Worm (Caenorhabditis elegans) whole organism, midembryonic: Measurements from ENCODE around the gene B0024.13.

Experiments
- T22C8.4 ChIP-seq: fragments of 200-800 bp; sonication (Bioruptor generic); IDR thresholded peaks from 2 replicates; pipeline ENCODE4 v1.3.6; 2022; ENCODE audit warnings: missing genetic modification characterization, missing compliant biosample characterization
- flt-1 ChIP-seq: fragments of 200-800 bp; sonication (Bioruptor generic); IDR thresholded peaks from 2 replicates; pipeline ENCODE4 v1.3.6; 2022; ENCODE audit warnings: missing genetic modification characterization, missing compliant biosample characterization
- med-1 ChIP-seq: sonication (generic microtip); optimal IDR thresholded peaks from 2 replicates; lab custom pipeline; 2017; ENCODE audit warnings: missing genetic modification characterization, mild to moderate bottlenecking, missing compliant biosample characterization, antibody characterized with exemption, missing genetic modification reagents; ENCODE audit not compliant: insufficient read depth
- ref-1 ChIP-seq: fragments of 200-800 bp; sonication (Bioruptor generic); conservative IDR thresholded peaks from 2 replicates; pipeline ENCODE4 v1.3.6; 2022; ENCODE audit warnings: missing genetic modification reagents, missing genetic modification characterization, missing compliant biosample characterization
- tab-1 ChIP-seq: fragments of 200-800 bp; sonication (Bioruptor generic); IDR thresholded peaks from 2 replicates; pipeline ENCODE4 v1.3.6; 2022; ENCODE audit warnings: missing genetic modification characterization, missing compliant biosample characterization
- ztf-23 ChIP-seq: fragments of 200-800 bp; sonication (Bioruptor generic); IDR thresholded peaks from 2 replicates; pipeline ENCODE4 v1.3.6; 2022; ENCODE audit warnings: missing genetic modification reagents, missing genetic modification characterization, missing compliant biosample characterization
- ztf-29 ChIP-seq: fragments of 200-800 bp; sonication (Bioruptor generic); IDR thresholded peaks from 2 replicates; pipeline ENCODE4 v1.3.6; 2022; ENCODE audit warnings: missing genetic modification reagents, missing genetic modification characterization, missing compliant biosample characterization

DNA sequence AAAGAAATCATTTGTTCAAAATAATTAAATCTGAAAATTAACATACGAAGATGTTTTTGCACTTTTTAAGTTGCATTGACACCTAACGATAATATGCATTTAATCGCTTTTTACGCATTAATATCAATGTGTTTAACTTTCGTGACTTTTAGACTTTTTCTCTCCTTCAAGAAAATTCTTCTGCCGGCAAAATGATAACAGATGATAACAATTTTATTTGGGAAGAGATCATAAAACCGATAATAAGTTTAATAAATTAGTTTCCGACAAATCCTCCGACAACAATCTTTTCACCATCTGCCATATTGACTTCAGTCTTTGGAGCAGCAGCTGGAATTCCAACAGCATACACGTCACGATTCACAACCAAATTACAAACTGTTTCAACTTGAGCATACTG is 40.4 kb upstream of the B0024.13 start:
- TF ChIP-seq flt-1 (GFP tag; lab: Robert Waterston, UW) = no peak
- no peak for TF ChIP-seq ztf-29 (GFP tag; lab: Robert Waterston, UW)
- no peak for TF ChIP-seq ref-1 (GFP tag; lab: Robert Waterston, UW)
- no peak for TF ChIP-seq med-1 (GFP tag; lab: Kevin White, UChicago)
- TF ChIP-seq ztf-23 (GFP tag; lab: Robert Waterston, UW) = no peak
- TF ChIP-seq T22C8.4 (GFP tag; lab: Robert Waterston, UW) = no peak
- TF ChIP-seq tab-1 = no peak
